Worm (Caenorhabditis elegans): ENCODE data around the gene msp-53.

DNA sequence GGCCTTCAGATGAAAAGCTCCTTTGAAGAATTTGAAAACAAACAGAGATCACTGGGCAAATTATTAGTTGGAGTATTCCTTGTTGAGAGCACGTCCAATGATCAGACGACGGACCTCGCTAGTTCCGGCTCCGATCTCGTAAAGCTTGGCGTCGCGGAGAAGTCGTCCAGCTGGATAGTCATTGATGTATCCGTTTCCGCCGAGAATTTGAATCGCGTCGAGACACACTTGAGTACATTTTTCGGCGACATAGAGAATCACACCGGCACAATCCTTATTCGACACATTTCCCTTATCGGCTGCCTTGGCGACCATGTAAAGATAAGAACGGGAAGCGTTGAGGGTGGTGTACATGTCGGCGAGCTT is 22.1 kb upstream of the msp-53 start:
- TF ChIP-seq hmbx-1 (tag; optimal IDR thresholded peaks at IDR 0.05) (no peak), B0310.2 (tag; optimal IDR thresholded peaks at IDR 0.05) (no peak), hnd-1 (tag; optimal IDR thresholded peaks at IDR 0.05) (no peak), ceh-13 (GFP tag; optimal IDR thresholded peaks at IDR 0.05) (no peak), F13C5.2 (tag; optimal IDR thresholded peaks at IDR 0.05) (no peak), ets-7 (tag; optimal IDR thresholded peaks at IDR 0.05) (no peak)
